Worm (Caenorhabditis elegans) whole organism, late embryonic: Measurements from ENCODE around the gene Y111B2A.12.

Experiments
- K02D7.2 ChIP-seq: sonication (generic microtip); optimal IDR thresholded peaks from 2 replicates; lab custom pipeline; 2017; ENCODE audit warnings: mild to moderate bottlenecking, missing genetic modification characterization, missing compliant biosample characterization
- T23F11.4 ChIP-seq: fragments of 200-800 bp; sonication (Bioruptor generic); optimal IDR thresholded peaks from 2 replicates; lab custom pipeline; 2018; ENCODE audit warnings: mild to moderate bottlenecking, missing genetic modification characterization, missing compliant biosample characterization
- ama-1 ChIP-seq: fragments of 150-350 bp; optimal IDR thresholded peaks from 2 replicates; lab custom pipeline; 2014
- ceh-14 ChIP-seq: sonication (generic microtip); optimal IDR thresholded peaks from 2 replicates; lab custom pipeline; 2016; ENCODE audit warnings: missing genotype, missing genetic modification characterization, missing compliant biosample characterization
- ceh-18 ChIP-seq: sonication (generic microtip); optimal IDR thresholded peaks from 2 replicates; lab custom pipeline; 2016; ENCODE audit warnings: missing genetic modification characterization, missing compliant biosample characterization
- ceh-2 ChIP-seq: sonication (generic microtip); optimal IDR thresholded peaks from 2 replicates; lab custom pipeline; 2016; ENCODE audit warnings: missing genotype, missing genetic modification characterization, missing compliant biosample characterization
- ceh-31 ChIP-seq: sonication (generic microtip); optimal IDR thresholded peaks from 2 replicates; lab custom pipeline; 2016; ENCODE audit warnings: missing genetic modification characterization, missing compliant biosample characterization
- ceh-48 ChIP-seq: sonication (generic microtip); optimal IDR thresholded peaks from 2 replicates; lab custom pipeline; 2016; ENCODE audit warnings: missing genetic modification characterization, inconsistent platforms, missing compliant biosample characterization
- dve-1 ChIP-seq: sonication (generic microtip); optimal IDR thresholded peaks from 2 replicates; lab custom pipeline; 2017; ENCODE audit warnings: antibody characterized with exemption, mild to moderate bottlenecking, missing genetic modification characterization, missing compliant biosample characterization
- elt-2 ChIP-seq: sonication (generic microtip); optimal IDR thresholded peaks from 2 replicates; lab custom pipeline; 2016; ENCODE audit warnings: missing genetic modification reagents, missing genetic modification characterization, missing compliant biosample characterization
- elt-4 ChIP-seq: sonication (generic microtip); optimal IDR thresholded peaks from 2 replicates; lab custom pipeline; 2016; ENCODE audit warnings: missing genetic modification characterization, missing compliant biosample characterization
- ets-4 ChIP-seq: sonication (generic microtip); optimal IDR thresholded peaks from 2 replicates; lab custom pipeline; 2016; ENCODE audit warnings: missing genetic modification characterization, missing compliant biosample characterization
- eyg-1 ChIP-seq: sonication (generic microtip); optimal IDR thresholded peaks from 2 replicates; lab custom pipeline; 2016; ENCODE audit warnings: missing genotype, missing genetic modification characterization, missing compliant biosample characterization
- fkh-6 ChIP-seq: sonication (generic microtip); optimal IDR thresholded peaks from 2 replicates; lab custom pipeline; 2016; ENCODE audit warnings: missing genetic modification characterization, missing compliant biosample characterization
- hlh-13 ChIP-seq: fragments of 200-800 bp; sonication (Bioruptor generic); optimal IDR thresholded peaks from 2 replicates; lab custom pipeline; 2018; ENCODE audit warnings: mild to moderate bottlenecking, missing genetic modification characterization, missing compliant biosample characterization
- hlh-30 ChIP-seq: sonication (generic microtip); optimal IDR thresholded peaks from 2 replicates; lab custom pipeline; 2017; ENCODE audit warnings: antibody characterized with exemption, missing genetic modification characterization, missing compliant biosample characterization; ENCODE audit not compliant: insufficient read depth
- hlh-6 ChIP-seq: sonication (generic microtip); optimal IDR thresholded peaks from 2 replicates; lab custom pipeline; 2016; ENCODE audit warnings: missing genotype, missing genetic modification characterization, missing compliant biosample characterization
- lim-6 ChIP-seq: sonication (generic microtip); optimal IDR thresholded peaks from 2 replicates; lab custom pipeline; 2016; ENCODE audit warnings: missing genetic modification characterization, missing compliant biosample characterization
- lin-11 ChIP-seq: fragments of 200-800 bp; sonication (Bioruptor generic); optimal IDR thresholded peaks from 2 replicates; lab custom pipeline; 2018; ENCODE audit warnings: mild to moderate bottlenecking, missing genetic modification characterization, missing compliant biosample characterization
- nfya-1 ChIP-seq: sonication (generic microtip); optimal IDR thresholded peaks from 2 replicates; lab custom pipeline; 2017; ENCODE audit warnings: missing genetic modification characterization, mild to moderate bottlenecking, missing compliant biosample characterization, antibody characterized with exemption, moderate library complexity
- pat-9 ChIP-seq: fragments of 200-800 bp; sonication (Bioruptor generic); optimal IDR thresholded peaks from 2 replicates; lab custom pipeline; 2018; ENCODE audit warnings: mild to moderate bottlenecking, missing genetic modification characterization, moderate library complexity, missing compliant biosample characterization
- pha-2 ChIP-seq: sonication (generic microtip); optimal IDR thresholded peaks from 2 replicates; lab custom pipeline; 2017; ENCODE audit warnings: mild to moderate bottlenecking, missing genetic modification characterization, missing compliant biosample characterization
- pha-4 ChIP-seq: fragments of 150-350 bp; optimal IDR thresholded peaks from 2 replicates; lab custom pipeline; 2018; ENCODE audit warnings: missing biosample characterization, missing genetic modification reagents, missing genetic modification characterization
- rnt-1 ChIP-seq: sonication (generic microtip); optimal IDR thresholded peaks from 2 replicates; lab custom pipeline; 2016; ENCODE audit warnings: missing genetic modification characterization, missing compliant biosample characterization
- sox-4 ChIP-seq: sonication (generic microtip); optimal IDR thresholded peaks from 2 replicates; lab custom pipeline; 2017; ENCODE audit warnings: mild to moderate bottlenecking, missing genetic modification characterization, inconsistent platforms, missing compliant biosample characterization
- syd-9 ChIP-seq: sonication (generic microtip); optimal IDR thresholded peaks from 2 replicates; lab custom pipeline; 2016; ENCODE audit warnings: mild to moderate bottlenecking, missing genetic modification characterization, moderate library complexity, missing compliant biosample characterization
- ttx-3 ChIP-seq: sonication (generic microtip); optimal IDR thresholded peaks from 2 replicates; lab custom pipeline; 2016; ENCODE audit warnings: missing genetic modification reagents, missing genetic modification characterization, missing compliant biosample characterization
- unc-3 ChIP-seq, 2 experiments: fragments of 200-800 bp in 1 of 2; sonication (Bioruptor generic) in 1 of 2; sonication (generic microtip) in 1 of 2; conservative IDR thresholded peaks in 1 of 2; optimal IDR thresholded peaks in 1 of 2; 2 replicates each; pipeline versions ENCODE4 v1.3.6 to Lab custom; 2016 to 2022; ENCODE audit warnings: missing compliant biosample characterization in 2 of 2, missing genetic modification characterization in 2 of 2, missing genetic modification reagents in 1 of 2
- unc-42 ChIP-seq: sonication (generic microtip); optimal IDR thresholded peaks from 2 replicates; lab custom pipeline; 2016; ENCODE audit warnings: missing genotype, missing genetic modification characterization, missing compliant biosample characterization
- unc-55 ChIP-seq: sonication (generic microtip); optimal IDR thresholded peaks from 2 replicates; lab custom pipeline; 2017; ENCODE audit warnings: missing biosample characterization, missing genetic modification reagents, missing genetic modification characterization
- unc-86 ChIP-seq: sonication (generic microtip); optimal IDR thresholded peaks from 2 replicates; lab custom pipeline; 2016; ENCODE audit warnings: missing genetic modification characterization, missing compliant biosample characterization
- ztf-16 ChIP-seq: sonication (generic microtip); optimal IDR thresholded peaks from 2 replicates; lab custom pipeline; 2017; ENCODE audit warnings: missing genetic modification characterization, missing compliant biosample characterization

Gene Y111B2A.12

DNA sequence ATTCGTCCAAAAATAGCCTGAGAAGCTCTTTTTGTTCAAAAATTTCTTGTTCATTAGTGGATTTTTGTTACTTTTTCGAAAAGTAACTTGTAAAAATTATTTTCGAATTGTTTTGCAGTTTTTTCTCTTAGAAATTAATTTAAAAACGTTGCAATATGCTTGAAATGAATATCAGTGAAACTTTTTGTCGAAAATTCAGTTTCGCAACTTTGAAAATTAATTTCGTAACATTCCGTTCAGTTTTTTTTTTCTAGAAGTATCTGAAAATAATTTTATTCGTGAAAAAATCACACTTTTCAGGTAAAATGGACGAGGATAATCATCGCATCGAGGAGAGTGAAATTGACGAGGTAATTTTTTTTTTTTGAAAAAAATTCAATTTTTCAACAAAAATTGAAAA is at the start of gene Y111B2A.12:
Gene Y111B2A.12 (plus strand): TSS at position 301 of the 400 bp plus-strand sequence.
- TF ChIP-seq ceh-2 (tag; lab: Kevin White, UChicago) (no peak), sox-4 (tag; lab: Kevin White, UChicago) (no peak), ztf-16 (tag; lab: Kevin White, UChicago) (no peak), ceh-48 (tag; lab: Kevin White, UChicago) (no peak), pat-9 (tag; lab: Kevin White, UChicago) (no peak), ets-4 (no peak), pha-4 (tag; lab: Kevin White, UChicago) (no peak), elt-4 (tag; lab: Kevin White, UChicago) (no peak), fkh-6 (tag; lab: Kevin White, UChicago) (no peak), T23F11.4 (GFP tag; lab: Kevin White, UChicago) (no peak), lin-11 (tag; lab: Kevin White, UChicago) (no peak), ceh-31 (tag; lab: Kevin White, UChicago) (no peak), pha-2 (tag; lab: Kevin White, UChicago) (no peak), ceh-14 (tag; lab: Kevin White, UChicago) (no peak), unc-86 (tag; lab: Kevin White, UChicago) (no peak)

DNA sequence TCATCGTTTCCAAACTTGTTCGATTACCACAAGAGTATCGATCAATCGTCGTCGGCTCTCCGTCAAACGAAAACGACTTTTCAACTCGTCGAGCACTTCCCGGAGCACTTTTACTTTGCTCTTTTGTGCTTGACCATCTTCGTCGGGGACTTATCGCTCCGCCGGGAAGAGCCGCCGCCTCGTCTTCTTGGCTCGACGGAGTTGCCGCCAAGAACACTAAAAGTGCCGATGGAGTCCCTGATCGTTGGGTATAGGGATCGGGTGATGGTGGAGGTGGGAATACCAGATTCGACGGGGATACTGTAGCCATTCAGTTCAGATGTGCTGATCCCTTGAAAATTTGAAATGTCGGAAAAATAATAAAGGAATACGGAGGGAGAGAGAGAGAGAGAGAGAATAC is 46.3 kb upstream of the Y111B2A.12 start:
- TF ChIP-seq syd-9 (tag; lab: Kevin White, UChicago) (no peak), pha-2 (tag; lab: Kevin White, UChicago) (no peak), ceh-2 (tag; lab: Kevin White, UChicago) (no peak), dve-1 (tag; lab: Kevin White, UChicago) (no peak), unc-3 (GFP tag; conservative IDR thresholded peaks at IDR 0.05; lab: Robert Waterston, UW) (no peak), unc-3 (tag; optimal IDR thresholded peaks at IDR 0.05; lab: Kevin White, UChicago) (no peak), lim-6 (no peak), K02D7.2 (tag; lab: Kevin White, UChicago) (no peak)

DNA sequence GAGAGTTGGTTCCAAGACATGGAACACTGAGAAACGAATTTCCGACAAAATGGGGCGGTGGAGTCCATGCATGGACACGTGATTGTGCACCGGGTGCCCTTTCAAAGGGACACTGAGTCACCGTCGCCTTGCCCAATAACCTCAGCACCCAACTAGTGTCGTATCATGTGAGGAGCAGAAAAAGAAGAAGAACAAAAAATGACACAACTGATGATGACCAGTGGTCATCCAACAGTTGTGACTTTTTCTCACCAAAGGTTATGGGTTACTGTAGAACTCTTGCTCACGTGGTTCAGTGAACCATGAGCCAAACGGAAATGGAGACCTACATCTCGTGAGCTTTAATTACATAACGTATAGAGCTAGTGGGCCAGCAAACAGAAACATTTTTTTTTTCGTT is 43.3 kb upstream of the Y111B2A.12 start:
- no peak for TF ChIP-seq ama-1 (lab: Kevin White, UChicago)
- peak; percentile 28 for TF ChIP-seq hlh-30

DNA sequence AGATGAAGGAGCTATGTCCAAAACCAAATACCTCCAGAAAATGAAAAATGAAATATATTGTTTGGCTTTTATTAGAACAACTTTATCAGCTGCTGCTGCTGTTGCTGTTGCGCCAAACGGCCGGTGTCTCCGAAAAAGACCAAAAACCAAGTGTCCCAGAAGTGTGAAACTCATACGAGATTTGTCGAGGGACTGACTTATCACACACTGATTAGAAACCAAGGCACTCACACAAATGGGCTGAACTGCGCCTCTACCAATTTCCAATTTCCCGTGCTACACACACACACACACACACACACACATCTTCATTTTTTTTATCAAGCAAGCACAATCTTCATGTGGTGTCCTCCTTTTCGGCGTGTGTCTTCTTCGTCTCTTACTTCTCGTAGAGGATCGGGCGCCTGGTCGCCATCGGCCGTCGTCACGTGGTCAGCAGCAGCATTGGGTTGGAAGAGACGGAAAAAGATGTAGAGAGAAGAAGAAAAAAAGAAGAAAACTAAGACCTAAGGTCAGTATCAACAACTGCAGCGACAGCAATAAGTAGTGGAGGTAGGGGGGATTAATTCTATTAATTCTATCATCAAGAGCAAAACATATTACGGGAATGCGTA is 40.9 kb upstream of the Y111B2A.12 start:
- TF ChIP-seq eyg-1 (no peak), ceh-18 (tag; lab: Kevin White, UChicago) (peak; percentile 55), hlh-30 (peak; percentile 82), ama-1 (lab: Kevin White, UChicago) (no peak), unc-42 (tag; lab: Kevin White, UChicago) (peak; percentile 53), hlh-13 (no peak), ceh-31 (tag; lab: Kevin White, UChicago) (peak; percentile 5)

DNA sequence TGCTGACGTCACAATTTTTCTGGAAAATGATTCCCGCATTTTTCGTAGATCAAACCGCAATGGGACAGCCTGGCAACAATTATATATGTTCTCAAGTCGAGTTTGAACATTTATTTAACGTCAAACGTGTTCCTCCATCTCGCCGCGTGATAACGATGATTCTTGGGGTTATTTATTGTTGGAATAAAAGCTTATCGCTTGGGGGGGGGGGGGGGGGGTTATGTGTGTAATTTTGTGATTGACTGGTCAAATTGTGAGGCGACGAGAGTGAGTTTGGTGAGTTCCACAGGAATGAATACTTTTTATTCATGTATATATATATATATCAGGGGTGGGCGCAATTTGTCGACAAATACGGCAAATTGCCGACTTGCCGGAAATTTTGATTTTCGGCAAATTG is 40.1 kb upstream of the Y111B2A.12 start:
- TF ChIP-seq hlh-13 (no peak), hlh-6 (tag; lab: Kevin White, UChicago) (no peak), nfya-1 (tag; lab: Kevin White, UChicago) (no peak), rnt-1 (tag; lab: Kevin White, UChicago) (no peak), elt-2 (tag; lab: Kevin White, UChicago) (no peak), ttx-3 (tag; lab: Kevin White, UChicago) (no peak), unc-55 (GFP tag; lab: Kevin White, UChicago) (no peak)
